Worm (Caenorhabditis elegans) whole organism, L4 larva: ENCODE data around the gene srt-24.

Source experiments
- D1046.2 ChIP-seq: fragments of 200-800 bp; sonication (Bioruptor generic); IDR thresholded peaks from 2 replicates; pipeline ENCODE4 v1.3.6; 2022; ENCODE audit warnings: missing genetic modification characterization, missing compliant biosample characterization
- F10B5.3 ChIP-seq: sonication (generic microtip); optimal IDR thresholded peaks from 2 replicates; lab custom pipeline; 2016; ENCODE audit warnings: mild to moderate bottlenecking, missing genetic modification characterization, missing compliant biosample characterization
- F49E8.2 ChIP-seq: sonication (generic microtip); optimal IDR thresholded peaks from 2 replicates; lab custom pipeline; 2016; ENCODE audit warnings: missing compliant biosample characterization, mild to moderate bottlenecking, missing genetic modification characterization, borderline replicate concordance
- R02D3.7 ChIP-seq: fragments of 150-350 bp; sonication (generic microtip); optimal IDR thresholded peaks from 3 replicates; lab custom pipeline; 2014; ENCODE audit warnings: missing biosample characterization, missing genetic modification characterization
- T20F7.1 ChIP-seq: fragments of 200-800 bp; sonication (Bioruptor generic); optimal IDR thresholded peaks from 2 replicates; lab custom pipeline; 2018; ENCODE audit warnings: mild to moderate bottlenecking, missing genetic modification characterization, missing compliant biosample characterization
- Y5F2A.4 ChIP-seq: fragments of 200-800 bp; sonication (Bioruptor generic); optimal IDR thresholded peaks from 2 replicates; lab custom pipeline; 2018; ENCODE audit warnings: mild to moderate bottlenecking, missing genetic modification characterization, missing compliant biosample characterization
- Y75B8A.6 ChIP-seq: fragments of 200-800 bp; sonication (Bioruptor generic); IDR thresholded peaks from 2 replicates; pipeline ENCODE4 v1.3.6; 2022; ENCODE audit warnings: missing genetic modification reagents, missing genetic modification characterization, missing compliant biosample characterization
- ZK337.2 ChIP-seq: fragments of 200-800 bp; sonication (Bioruptor generic); IDR thresholded peaks from 2 replicates; pipeline ENCODE4 v1.3.6; 2022; ENCODE audit warnings: missing genetic modification reagents, missing genetic modification characterization, missing compliant biosample characterization
- ama-1 ChIP-seq: fragments of 150-350 bp; optimal IDR thresholded peaks from 2 replicates; lab custom pipeline; 2014; ENCODE audit warnings: inconsistent platforms, mixed read lengths
- arid-1 ChIP-seq: fragments of 200-800 bp; sonication (Bioruptor generic); conservative IDR thresholded peaks from 2 replicates; pipeline ENCODE4 v1.3.6; 2022; ENCODE audit warnings: missing genetic modification reagents, missing genetic modification characterization, missing compliant biosample characterization
- ceh-20 ChIP-seq: fragments of 200-800 bp; sonication (Bioruptor generic); IDR thresholded peaks from 2 replicates; pipeline ENCODE4 v1.3.6; 2022; ENCODE audit warnings: missing genetic modification reagents, missing genetic modification characterization, missing compliant biosample characterization
- ceh-28 ChIP-seq: fragments of 150-350 bp; optimal IDR thresholded peaks from 2 replicates; lab custom pipeline; 2014; ENCODE audit warnings: missing biosample characterization, missing genetic modification reagents, missing genetic modification characterization
- ceh-62 ChIP-seq: sonication (generic microtip); optimal IDR thresholded peaks from 2 replicates; lab custom pipeline; 2017; ENCODE audit warnings: missing biosample characterization, missing genetic modification characterization
- ceh-82 ChIP-seq: sonication (generic microtip); optimal IDR thresholded peaks from 2 replicates; lab custom pipeline; 2017; ENCODE audit warnings: missing biosample characterization, missing genetic modification characterization
- ctbp-1 ChIP-seq: fragments of 200-800 bp; sonication (Bioruptor generic); IDR thresholded peaks from 2 replicates; pipeline ENCODE4 v1.3.6; 2022; ENCODE audit warnings: missing genetic modification reagents, missing genetic modification characterization, missing compliant biosample characterization
- dmd-8 ChIP-seq: fragments of 200-800 bp; sonication (Bioruptor generic); IDR thresholded peaks from 2 replicates; pipeline ENCODE4 v1.3.6; 2022; ENCODE audit warnings: missing genetic modification characterization, missing compliant biosample characterization
- dmd-9 ChIP-seq: fragments of 200-800 bp; sonication (Bioruptor generic); IDR thresholded peaks from 2 replicates; pipeline ENCODE4 v1.3.6; 2022; ENCODE audit warnings: missing genetic modification reagents, missing genetic modification characterization, missing compliant biosample characterization
- dve-1 ChIP-seq: sonication (generic microtip); optimal IDR thresholded peaks from 2 replicates; lab custom pipeline; 2017; ENCODE audit warnings: antibody characterized with exemption, mild to moderate bottlenecking, missing genetic modification characterization, missing compliant biosample characterization; ENCODE audit not compliant: insufficient read depth
- egl-43 ChIP-seq: fragments of 200-800 bp; sonication (Bioruptor generic); IDR thresholded peaks from 2 replicates; pipeline ENCODE4 v1.3.6; 2022; ENCODE audit warnings: missing genetic modification reagents, missing genetic modification characterization, missing compliant biosample characterization
- fos-1 ChIP-seq: fragments of 150-350 bp; optimal IDR thresholded peaks from 2 replicates; lab custom pipeline; 2014; ENCODE audit warnings: missing biosample characterization, missing genetic modification characterization
- hlh-11 ChIP-seq: fragments of 200-800 bp; sonication (Bioruptor generic); optimal IDR thresholded peaks from 2 replicates; lab custom pipeline; 2018; ENCODE audit warnings: mild to moderate bottlenecking, missing genetic modification characterization, missing compliant biosample characterization
- hmg-1.1 ChIP-seq: fragments of 200-800 bp; sonication (Bioruptor generic); IDR thresholded peaks from 2 replicates; pipeline ENCODE4 v1.3.6; 2022; ENCODE audit warnings: missing genetic modification reagents, missing genetic modification characterization, missing compliant biosample characterization
- lin-1 ChIP-seq: fragments of 200-800 bp; sonication (Bioruptor generic); IDR thresholded peaks from 2 replicates; pipeline ENCODE4 v1.3.6; 2022; ENCODE audit warnings: missing genetic modification reagents, missing genetic modification characterization, missing compliant biosample characterization
- lin-15B ChIP-seq: fragments of 150-350 bp; sonication (generic microtip); optimal IDR thresholded peaks from 3 replicates; lab custom pipeline; 2014; ENCODE audit warnings: missing biosample characterization, missing genetic modification characterization
- lin-29 ChIP-seq: fragments of 200-800 bp; sonication (Bioruptor generic); IDR thresholded peaks from 2 replicates; pipeline ENCODE4 v1.3.6; 2022; ENCODE audit warnings: missing genetic modification reagents, missing genetic modification characterization, missing compliant biosample characterization
- lin-38 ChIP-seq: fragments of 200-800 bp; sonication (Bioruptor generic); IDR thresholded peaks from 2 replicates; pipeline ENCODE4 v1.3.6; 2022; ENCODE audit warnings: missing genetic modification reagents, missing genetic modification characterization, missing compliant biosample characterization
- lin-39 ChIP-seq: fragments of 150-350 bp; optimal IDR thresholded peaks from 2 replicates; lab custom pipeline; 2014; ENCODE audit warnings: missing biosample characterization, missing genetic modification reagents, missing genetic modification characterization
- lir-3 ChIP-seq: sonication (generic microtip); optimal IDR thresholded peaks from 2 replicates; lab custom pipeline; 2016; ENCODE audit warnings: mild to moderate bottlenecking, missing genetic modification characterization, missing compliant biosample characterization
- madf-5 ChIP-seq, 2 experiments: fragments of 200-800 bp; sonication (Bioruptor generic); IDR thresholded peaks; 2 replicates each; pipeline ENCODE4 v1.3.6; 2022; ENCODE audit warnings: missing compliant biosample characterization in 2 of 2, missing genetic modification characterization in 2 of 2
- madf-9 ChIP-seq: fragments of 200-800 bp; sonication (Bioruptor generic); conservative IDR thresholded peaks from 2 replicates; pipeline ENCODE4 v1.3.6; 2022; ENCODE audit warnings: missing genetic modification reagents, missing genetic modification characterization, missing compliant biosample characterization
- nhr-11 ChIP-seq: fragments of 150-350 bp; optimal IDR thresholded peaks from 2 replicates; lab custom pipeline; 2014; ENCODE audit warnings: missing biosample characterization, missing genetic modification characterization
- nhr-237 ChIP-seq: sonication (generic microtip); optimal IDR thresholded peaks from 2 replicates; lab custom pipeline; 2017; ENCODE audit warnings: missing biosample characterization, missing genetic modification characterization
- nhr-28 ChIP-seq: fragments of 150-350 bp; optimal IDR thresholded peaks from 2 replicates; lab custom pipeline; 2014; ENCODE audit warnings: missing biosample characterization, missing genetic modification characterization
- nhr-42 ChIP-seq: fragments of 200-800 bp; sonication (Bioruptor generic); IDR thresholded peaks from 2 replicates; pipeline ENCODE4 v1.3.6; 2022; ENCODE audit warnings: missing genetic modification characterization, missing compliant biosample characterization
- nhr-48 ChIP-seq: sonication (generic microtip); optimal IDR thresholded peaks from 2 replicates; lab custom pipeline; 2016; ENCODE audit warnings: mild to moderate bottlenecking, missing genetic modification characterization, missing compliant biosample characterization
- nhr-77 ChIP-seq: fragments of 150-350 bp; optimal IDR thresholded peaks from 2 replicates; lab custom pipeline; 2014; ENCODE audit warnings: missing biosample characterization, missing genetic modification characterization
- pha-4 ChIP-seq, 2 experiments: fragments of 150-350 bp in 1 of 2; fragments of 200-800 bp in 1 of 2; sonication (Bioruptor generic) in 1 of 2; IDR thresholded peaks in 1 of 2; optimal IDR thresholded peaks in 1 of 2; 2 replicates each; pipeline versions ENCODE4 v1.3.6 to Lab custom; 2014 to 2022; ENCODE audit warnings: missing genetic modification characterization in 2 of 2, missing genetic modification reagents in 2 of 2, missing biosample characterization in 1 of 2, missing compliant biosample characterization in 1 of 2
- php-3 ChIP-seq: fragments of 200-800 bp; sonication (Bioruptor generic); IDR thresholded peaks from 2 replicates; pipeline ENCODE4 v1.3.6; 2022; ENCODE audit warnings: missing genetic modification reagents, missing genetic modification characterization, missing compliant biosample characterization
- set-16 ChIP-seq: fragments of 200-800 bp; sonication (Bioruptor generic); IDR thresholded peaks from 2 replicates; pipeline ENCODE4 v1.3.6; 2022; ENCODE audit warnings: missing genetic modification reagents, missing genetic modification characterization, missing compliant biosample characterization
- skn-1 ChIP-seq: fragments of 150-350 bp; optimal IDR thresholded peaks from 2 replicates; lab custom pipeline; 2014; ENCODE audit warnings: missing biosample characterization, missing genetic modification characterization
- snpc-1.2 ChIP-seq: fragments of 200-800 bp; sonication (Bioruptor generic); IDR thresholded peaks from 2 replicates; pipeline ENCODE4 v1.3.6; 2022; ENCODE audit warnings: missing genetic modification reagents, missing genetic modification characterization, missing compliant biosample characterization
- spr-3 ChIP-seq: fragments of 200-800 bp; sonication (Bioruptor generic); optimal IDR thresholded peaks from 2 replicates; lab custom pipeline; 2018; ENCODE audit warnings: mild to moderate bottlenecking, missing genetic modification characterization, missing compliant biosample characterization
- unc-130 ChIP-seq: sonication (generic microtip); optimal IDR thresholded peaks from 2 replicates; lab custom pipeline; 2016; ENCODE audit warnings: missing genetic modification reagents, missing genetic modification characterization, missing compliant biosample characterization
- vab-7 ChIP-seq: fragments of 200-800 bp; sonication (Bioruptor generic); IDR thresholded peaks from 2 replicates; pipeline ENCODE4 v1.3.6; 2022; ENCODE audit warnings: missing genetic modification reagents, missing genetic modification characterization, missing compliant biosample characterization
- zag-1 ChIP-seq: fragments of 150-350 bp; optimal IDR thresholded peaks from 2 replicates; lab custom pipeline; 2014; ENCODE audit warnings: missing biosample characterization, missing genetic modification characterization
- zfp-2 ChIP-seq: sonication (generic microtip); optimal IDR thresholded peaks from 2 replicates; lab custom pipeline; 2016; ENCODE audit warnings: mild to moderate bottlenecking, missing genetic modification characterization, missing compliant biosample characterization
- zfp-3 ChIP-seq: fragments of 200-800 bp; sonication (Bioruptor generic); conservative IDR thresholded peaks from 2 replicates; pipeline ENCODE4 v1.3.6; 2022; ENCODE audit warnings: missing genetic modification reagents, missing genetic modification characterization, missing compliant biosample characterization
- zip-11 ChIP-seq: fragments of 200-800 bp; sonication (Bioruptor generic); IDR thresholded peaks from 2 replicates; pipeline ENCODE4 v1.3.6; 2022; ENCODE audit warnings: missing genetic modification characterization, missing compliant biosample characterization
- zip-2 ChIP-seq: fragments of 150-350 bp; optimal IDR thresholded peaks from 2 replicates; lab custom pipeline; 2014; ENCODE audit warnings: missing biosample characterization, missing genetic modification characterization
- ztf-11 ChIP-seq: fragments of 150-350 bp; optimal IDR thresholded peaks from 2 replicates; lab custom pipeline; 2014; ENCODE audit warnings: missing biosample characterization, missing genetic modification characterization

Gene srt-24

ce11 chrIV:682726-683340 is 48.0 kb downstream of the srt-24 start (continued):
- TF ChIP-seq zfp-2 (tag; lab: Kevin White, UChicago) (peak; percentile 19), lin-15B (no peak), set-16 (GFP tag; lab: Robert Waterston, UW) (peak; percentile 50; the same call in 1 of the 2 replicates), egl-43 (GFP tag; lab: Robert Waterston, UW) (peak; percentile 94), ama-1 (lab: Kevin White, UChicago) (no peak), php-3 (GFP tag; lab: Robert Waterston, UW) (peak; percentile 58), ztf-11 (no peak), zfp-3 (GFP tag; lab: Robert Waterston, UW) (peak; percentile 70; the same call in 1 of the 2 replicates), dmd-9 (GFP tag; lab: Robert Waterston, UW) (peak; percentile 83), nhr-237 (no peak), nhr-48 (tag; lab: Kevin White, UChicago) (peak; percentile 33), nhr-28 (tag; lab: Kevin White, UChicago) (peak; percentile 38), nhr-42 (GFP tag; lab: Robert Waterston, UW) (peak; percentile 73; the same call in 1 of the 2 replicates), arid-1 (GFP tag; lab: Robert Waterston, UW) (peak; percentile 80), dve-1 (tag; lab: Kevin White, UChicago) (no peak), lin-38 (GFP tag; lab: Robert Waterston, UW) (peak; percentile 80; the same call in 1 of the 2 replicates), T20F7.1 (no peak), D1046.2 (GFP tag; lab: Robert Waterston, UW) (peak; percentile 82; the same call in 1 of the 2 replicates), F10B5.3 (peak; percentile 33), zag-1 (no peak), ceh-20 (GFP tag; lab: Robert Waterston, UW) (peak; percentile 52; the same call in 1 of the 2 replicates), R02D3.7 (peak; percentile 6), lin-29 (GFP tag; lab: Robert Waterston, UW) (0 out of 2 replicates have a peak, but pooled peaks have one; percentile 35), lir-3 (tag; lab: Kevin White, UChicago) (peak; percentile 62), ceh-62 (tag; lab: Kevin White, UChicago) (no peak), vab-7 (peak; percentile 81), pha-4 (GFP tag; IDR thresholded peaks at IDR 0.05; lab: Robert Waterston, UW) (no peak), pha-4 (tag; optimal IDR thresholded peaks at IDR 0.05; lab: Kevin White, UChicago) (no peak), nhr-11 (tag; lab: Kevin White, UChicago) (peak; percentile 35), skn-1 (tag; lab: Kevin White, UChicago) (no peak), ZK337.2 (GFP tag; lab: Robert Waterston, UW) (peak; percentile 65), hmg-1.1 (peak; percentile 90), lin-1 (GFP tag; lab: Robert Waterston, UW) (peak; percentile 30; the same call in 1 of the 2 replicates), nhr-77 (tag; lab: Kevin White, UChicago) (no peak), madf-5 (GFP tag; IDR thresholded peaks at IDR 0.05; lab: Robert Waterston, UW) (peak; percentile 48 to 77; a peak in 1 of 4 replicates), spr-3 (peak; percentile 65), zip-11 (no peak; the same call in 1 of the 2 replicates), hlh-11 (peak; percentile 84), ceh-28 (tag; lab: Kevin White, UChicago) (no peak), madf-9 (GFP tag; lab: Robert Waterston, UW) (peak; percentile 81), F49E8.2 (peak; percentile 2), zip-2 (tag; lab: Kevin White, UChicago) (no peak), unc-130 (GFP tag; lab: Kevin White, UChicago) (peak; percentile 68), Y75B8A.6 (GFP tag; lab: Robert Waterston, UW) (0 out of 2 replicates have a peak, but pooled peaks have one; percentile 75), fos-1 (tag; lab: Kevin White, UChicago) (no peak), Y5F2A.4 (peak; percentile 69), ceh-82 (no peak), lin-39 (tag; lab: Kevin White, UChicago) (no peak), dmd-8 (peak; percentile 91), ctbp-1 (GFP tag; lab: Robert Waterston, UW) (peak; percentile 81), snpc-1.2 (GFP tag; lab: Robert Waterston, UW) (peak; percentile 85)
